Worm (Caenorhabditis elegans) whole organism, early embryonic: ENCODE measurements around the gene W05B2.2.
A peak's percentile ranks its signal among the peaks of the same experiment; 100 is the strongest.

Experiments used
- B0310.2 ChIP-seq: sonication (generic microtip); optimal IDR thresholded peaks from 2 replicates; lab custom pipeline; 2016; ENCODE audit warnings: mild to moderate bottlenecking, missing genetic modification characterization, missing compliant biosample characterization
- F13C5.2 ChIP-seq: sonication (generic microtip); optimal IDR thresholded peaks from 2 replicates; lab custom pipeline; 2017; ENCODE audit warnings: mild to moderate bottlenecking, missing genetic modification characterization, inconsistent platforms, missing compliant biosample characterization
- aly-1 ChIP-seq: sonication (generic microtip); optimal IDR thresholded peaks from 2 replicates; lab custom pipeline; 2016; ENCODE audit warnings: missing genetic modification characterization, missing compliant biosample characterization
- ama-1 ChIP-seq: fragments of 150-350 bp; optimal IDR thresholded peaks from 2 replicates; lab custom pipeline; 2014
- ceh-13 ChIP-seq: fragments of 200-800 bp; sonication (Bioruptor generic); optimal IDR thresholded peaks from 2 replicates; lab custom pipeline; 2018; ENCODE audit warnings: mild to moderate bottlenecking, missing genetic modification characterization, missing compliant biosample characterization
- ceh-36 ChIP-seq: sonication (generic microtip); optimal IDR thresholded peaks from 2 replicates; lab custom pipeline; 2016; ENCODE audit warnings: missing genetic modification characterization, inconsistent platforms, missing compliant biosample characterization
- ets-7 ChIP-seq: sonication (generic microtip); optimal IDR thresholded peaks from 2 replicates; lab custom pipeline; 2016; ENCODE audit warnings: missing genotype, missing genetic modification characterization, missing compliant biosample characterization
- flt-1 ChIP-seq: fragments of 200-800 bp; sonication (Bioruptor generic); IDR thresholded peaks from 2 replicates; pipeline ENCODE4 v1.3.6; 2022; ENCODE audit warnings: missing genetic modification characterization, missing compliant biosample characterization
- hmbx-1 ChIP-seq: sonication (generic microtip); optimal IDR thresholded peaks from 2 replicates; lab custom pipeline; 2016; ENCODE audit warnings: mild to moderate bottlenecking, missing genetic modification characterization, missing compliant biosample characterization
- hmg-4 ChIP-seq: fragments of 200-800 bp; sonication (Bioruptor generic); optimal IDR thresholded peaks from 2 replicates; lab custom pipeline; 2018; ENCODE audit warnings: mild to moderate bottlenecking, missing genetic modification characterization, missing compliant biosample characterization
- hnd-1 ChIP-seq: sonication (generic microtip); optimal IDR thresholded peaks from 2 replicates; lab custom pipeline; 2016; ENCODE audit warnings: missing genetic modification characterization, missing compliant biosample characterization
- pes-1 ChIP-seq: fragments of 200-800 bp; sonication (Bioruptor generic); IDR thresholded peaks from 2 replicates; pipeline ENCODE4 v1.3.6; 2022; ENCODE audit warnings: missing genetic modification reagents, missing genetic modification characterization, missing compliant biosample characterization
- scrt-1 ChIP-seq: fragments of 200-800 bp; sonication (Bioruptor generic); IDR thresholded peaks from 2 replicates; pipeline ENCODE4 v1.3.6; 2022; ENCODE audit warnings: missing genetic modification characterization, missing compliant biosample characterization
- sea-1 ChIP-seq: fragments of 200-800 bp; sonication (Bioruptor generic); conservative IDR thresholded peaks from 2 replicates; pipeline ENCODE4 v1.3.6; 2022; ENCODE audit warnings: missing genetic modification characterization, missing compliant biosample characterization
- tbx-11 ChIP-seq: fragments of 200-800 bp; sonication (Bioruptor generic); IDR thresholded peaks from 2 replicates; pipeline ENCODE4 v1.3.6; 2022; ENCODE audit warnings: missing genetic modification characterization, missing compliant biosample characterization
- tbx-37 ChIP-seq: fragments of 200-800 bp; sonication (Bioruptor generic); conservative IDR thresholded peaks from 2 replicates; pipeline ENCODE4 v1.3.6; 2022; ENCODE audit warnings: missing genetic modification reagents, missing genetic modification characterization, missing compliant biosample characterization
- tra-4 ChIP-seq: sonication (generic microtip); optimal IDR thresholded peaks from 2 replicates; lab custom pipeline; 2017; ENCODE audit warnings: missing genetic modification characterization, missing compliant biosample characterization

Gene W05B2.2

ce11 chrIII:10994085-10994484, 27.2 kb upstream of the W05B2.2 start:
- TF ChIP-seq F13C5.2 (tag; lab: Kevin White, UChicago) (no peak), B0310.2 (no peak), hnd-1 (no peak), ets-7 (tag; lab: Kevin White, UChicago) (no peak), hmbx-1 (tag; lab: Kevin White, UChicago) (no peak)

ce11 chrIII:10989491-10990032, 22.7 kb upstream of the W05B2.2 start:
- TF ChIP-seq scrt-1 (peak; percentile 96), flt-1 (GFP tag; lab: Robert Waterston, UW) (peak; percentile 86), hnd-1 (peak; percentile 82), tbx-11 (GFP tag; lab: Robert Waterston, UW) (peak; percentile 94), tra-4 (tag; lab: Kevin White, UChicago) (peak; percentile 90), tbx-37 (GFP tag; lab: Robert Waterston, UW) (peak; percentile 89), pes-1 (peak; percentile 93), aly-1 (tag; lab: Kevin White, UChicago) (peak; percentile 96), B0310.2 (peak; percentile 94), ceh-13 (GFP tag; lab: Kevin White, UChicago) (peak; percentile 87), sea-1 (GFP tag; lab: Robert Waterston, UW) (peak; percentile 95), hmg-4 (GFP tag; lab: Kevin White, UChicago) (peak; percentile 99), F13C5.2 (tag; lab: Kevin White, UChicago) (peak; percentile 97), hmbx-1 (tag; lab: Kevin White, UChicago) (peak; percentile 84), ceh-36 (tag; lab: Kevin White, UChicago) (peak; percentile 93), ets-7 (tag; lab: Kevin White, UChicago) (peak; percentile 84), ama-1 (lab: Kevin White, UChicago) (no peak)

ce11 chrIII:10987561-10988184, 20.8 kb upstream of the W05B2.2 start, which contains the start of gene col-94:
TSS of gene col-94 (minus strand) at chrIII:10987873.
- no peak for TF ChIP-seq aly-1 (tag; lab: Kevin White, UChicago)
- no peak for TF ChIP-seq ceh-13 (GFP tag; lab: Kevin White, UChicago)
- TF ChIP-seq hnd-1: no peak
- no peak for TF ChIP-seq tra-4 (tag; lab: Kevin White, UChicago)
- TF ChIP-seq ama-1 (lab: Kevin White, UChicago): no peak
- TF ChIP-seq tbx-11 (GFP tag; lab: Robert Waterston, UW): no peak
- TF ChIP-seq B0310.2: no peak
- TF ChIP-seq F13C5.2 (tag; lab: Kevin White, UChicago): no peak
- no peak for TF ChIP-seq scrt-1
- no peak for TF ChIP-seq ceh-36 (tag; lab: Kevin White, UChicago)

- TF ChIP-seq tbx-11 (GFP tag; lab: Robert Waterston, UW) (no peak), tra-4 (tag; lab: Kevin White, UChicago) (no peak), ceh-36 (tag; lab: Kevin White, UChicago) (no peak), pes-1 (no peak), aly-1 (tag; lab: Kevin White, UChicago) (no peak), F13C5.2 (tag; lab: Kevin White, UChicago) (no peak), scrt-1 (no peak)
Observed at ce11 chrIII:10985559-10986036, 18.7 kb upstream of the W05B2.2 start, which contains the start of gene col-93. TSS of gene col-93 (minus strand) at chrIII:10985609.

- TF ChIP-seq scrt-1: 0 out of 2 replicates have a peak, but pooled peaks have one; percentile 30
- 0 out of 2 replicates have a peak, but pooled peaks have one; percentile 15 for TF ChIP-seq sea-1 (GFP tag; lab: Robert Waterston, UW)
Observed at ce11 chrIII:10984749-10985148, 17.8 kb upstream of the W05B2.2 start.

ce11 chrIII:10983153-10983552, 16.2 kb upstream of the W05B2.2 start, which contains the start of gene col-92:
TSS of gene col-92 (minus strand) at chrIII:10983253.
- TF ChIP-seq ets-7 (tag; lab: Kevin White, UChicago): no peak
- no peak for TF ChIP-seq ceh-36 (tag; lab: Kevin White, UChicago)
- TF ChIP-seq tbx-11 (GFP tag; lab: Robert Waterston, UW): no peak
- TF ChIP-seq ceh-13 (GFP tag; lab: Kevin White, UChicago): no peak
- no peak for TF ChIP-seq scrt-1
- no peak for TF ChIP-seq tra-4 (tag; lab: Kevin White, UChicago)
- TF ChIP-seq tbx-37 (GFP tag; lab: Robert Waterston, UW): no peak
- TF ChIP-seq F13C5.2 (tag; lab: Kevin White, UChicago): no peak

- TF ChIP-seq ama-1 (lab: Kevin White, UChicago) (no peak), sea-1 (GFP tag; lab: Robert Waterston, UW) (no peak), pes-1 (no peak), ets-7 (tag; lab: Kevin White, UChicago) (no peak), hnd-1 (no peak), scrt-1 (no peak)
Observed at ce11 chrIII:10981555-10981954, 14.6 kb upstream of the W05B2.2 start.

- TF ChIP-seq sea-1 (GFP tag; lab: Robert Waterston, UW) (no peak), F13C5.2 (tag; lab: Kevin White, UChicago) (no peak), hmbx-1 (tag; lab: Kevin White, UChicago) (no peak), tbx-37 (GFP tag; lab: Robert Waterston, UW) (no peak), aly-1 (tag; lab: Kevin White, UChicago) (no peak), ceh-36 (tag; lab: Kevin White, UChicago) (no peak), ceh-13 (GFP tag; lab: Kevin White, UChicago) (no peak), scrt-1 (no peak), tbx-11 (GFP tag; lab: Robert Waterston, UW) (no peak), hmg-4 (GFP tag; lab: Kevin White, UChicago) (no peak), B0310.2 (no peak), ets-7 (tag; lab: Kevin White, UChicago) (no peak), ama-1 (lab: Kevin White, UChicago) (no peak), pes-1 (no peak), hnd-1 (no peak), flt-1 (GFP tag; lab: Robert Waterston, UW) (no peak)
Observed at ce11 chrIII:10976580-10976979, 9.7 kb upstream of the W05B2.2 start.
